Fruit fly (Drosophila melanogaster) whole organism, wandering third instar larva: ENCODE results near the gene cact.
A peak's percentile ranks its signal among the peaks of the same experiment; 100 is the strongest.

Experiments used
- Abd-B ChIP-seq: fragments of >200 bp; optimal IDR thresholded peaks from 2 replicates; lab custom pipeline; 2017; ENCODE audit warnings: missing biosample characterization, missing genetic modification characterization
- CG32264 ChIP-seq: fragments of 200-800 bp; sonication (Bioruptor generic); optimal IDR thresholded peaks from 2 replicates; lab custom pipeline; 2016; ENCODE audit warnings: missing biosample characterization, missing genetic modification characterization
- CG9705 ChIP-seq: fragments of 200-800 bp; sonication (Bioruptor generic); optimal IDR thresholded peaks from 2 replicates; lab custom pipeline; 2018; ENCODE audit warnings: missing biosample characterization, mild to moderate bottlenecking, missing genetic modification characterization
- CrebA ChIP-seq: fragments of 200-800 bp; sonication (Bioruptor generic); optimal IDR thresholded peaks from 2 replicates; lab custom pipeline; 2016; ENCODE audit warnings: missing biosample characterization, mild to moderate bottlenecking, missing genetic modification characterization, borderline replicate concordance
- Dfd ChIP-seq: fragments of >200 bp; optimal IDR thresholded peaks from 2 replicates; lab custom pipeline; 2017; ENCODE audit warnings: missing biosample characterization, missing genetic modification characterization
- Dif ChIP-seq: fragments of 200-275, 200-300 bp; sonication (Bioruptor generic); optimal IDR thresholded peaks from 2 replicates; lab custom pipeline; 2018; ENCODE audit warnings: missing biosample characterization, missing genetic modification characterization; ENCODE audit not compliant: partially characterized antibody
- GATAd ChIP-seq: sonication (Bioruptor generic); optimal IDR thresholded peaks from 2 replicates; lab custom pipeline; 2016; ENCODE audit warnings: missing biosample characterization, missing genetic modification characterization
- HLH106 ChIP-seq: fragments of 200-800 bp; optimal IDR thresholded peaks from 3 replicates; lab custom pipeline; 2019; ENCODE audit warnings: missing biosample characterization, mild to moderate bottlenecking, missing genetic modification characterization, moderate library complexity
- Hnf4 ChIP-seq: fragments of 200-800 bp; sonication (Bioruptor generic); optimal IDR thresholded peaks from 2 replicates; lab custom pipeline; 2016; ENCODE audit warnings: missing biosample characterization, mild to moderate bottlenecking, missing genetic modification characterization
- Hr78 ChIP-seq: fragments of >200 bp; optimal IDR thresholded peaks from 2 replicates; lab custom pipeline; 2017; ENCODE audit warnings: missing biosample characterization, missing genetic modification characterization
- Hr83 ChIP-seq: fragments of 200-300 bp; sonication (Bioruptor generic); optimal IDR thresholded peaks from 2 replicates; lab custom pipeline; 2016; ENCODE audit warnings: missing biosample characterization, mild to moderate bottlenecking, missing genetic modification characterization, moderate library complexity; ENCODE audit not compliant: poor library complexity, severe bottlenecking
- Jra ChIP-seq: sonication (Bioruptor generic); optimal IDR thresholded peaks from 2 replicates; lab custom pipeline; 2016; ENCODE audit warnings: missing biosample characterization, missing genetic modification characterization
- Mio ChIP-seq: sonication (Bioruptor generic); optimal IDR thresholded peaks from 2 replicates; lab custom pipeline; 2016; ENCODE audit warnings: missing biosample characterization, missing genetic modification characterization
- Myc ChIP-seq: fragments of >200 bp; optimal IDR thresholded peaks from 2 replicates; lab custom pipeline; 2017
- N ChIP-seq: fragments of >200 bp; optimal IDR thresholded peaks from 2 replicates; lab custom pipeline; 2018; ENCODE audit warnings: missing biosample characterization, missing external identifiers, missing genetic modification characterization
- OdsH ChIP-seq: fragments of 200-800 bp; sonication (Bioruptor generic); optimal IDR thresholded peaks from 2 replicates; lab custom pipeline; 2016; ENCODE audit warnings: missing biosample characterization, mild to moderate bottlenecking, missing genetic modification characterization
- Rel ChIP-seq, 2 experiments: fragments of 200-800 bp; sonication (Bioruptor generic) in 1 of 2; optimal IDR thresholded peaks; 2 replicates in 1 of 2; 3 replicates in 1 of 2; lab custom pipeline; 2016 to 2019; ENCODE audit warnings: mild to moderate bottlenecking in 2 of 2, missing biosample characterization in 2 of 2, missing genetic modification characterization in 2 of 2, moderate library complexity in 1 of 2
- Sp1 ChIP-seq: fragments of 200-800 bp; sonication (Bioruptor generic); optimal IDR thresholded peaks from 3 replicates; lab custom pipeline; 2019; ENCODE audit warnings: missing biosample characterization, mild to moderate bottlenecking, missing genetic modification characterization, moderate library complexity
- Vsx2 ChIP-seq: fragments of 200-300, 225-300 bp; sonication (Bioruptor generic); optimal IDR thresholded peaks from 2 replicates; lab custom pipeline; 2018; ENCODE audit warnings: missing biosample characterization, missing genetic modification characterization; ENCODE audit not compliant: partially characterized antibody
- br ChIP-seq: fragments of 200-800 bp; sonication (Bioruptor generic); optimal IDR thresholded peaks from 2 replicates; lab custom pipeline; 2016; ENCODE audit warnings: missing biosample characterization, missing genetic modification characterization
- brk ChIP-seq: fragments of 200-800 bp; sonication (Bioruptor generic); optimal IDR thresholded peaks from 2 replicates; lab custom pipeline; 2016; ENCODE audit warnings: missing biosample characterization, mild to moderate bottlenecking, missing genetic modification characterization
- dl ChIP-seq, 2 experiments: fragments of 175-275, 200-275 bp in 1 of 2; fragments of 200-275 bp in 1 of 2; sonication (Bioruptor generic); optimal IDR thresholded peaks; lab custom pipeline; 2018; ENCODE audit warnings: mild to moderate bottlenecking in 2 of 2, missing biosample characterization in 2 of 2, missing genetic modification characterization in 2 of 2, moderate library complexity in 2 of 2; ENCODE audit not compliant: partially characterized antibody in 2 of 2, insufficient read depth in 1 of 2
- dmrt93B ChIP-seq: fragments of 200-800 bp; sonication (Bioruptor generic); optimal IDR thresholded peaks from 2 replicates; lab custom pipeline; 2018; ENCODE audit warnings: missing biosample characterization, mild to moderate bottlenecking, missing genetic modification characterization
- dsf ChIP-seq: sonication (Bioruptor generic); optimal IDR thresholded peaks from 2 replicates; lab custom pipeline; 2016; ENCODE audit warnings: missing biosample characterization, missing genetic modification characterization, borderline replicate concordance
- ey ChIP-seq: fragments of 200-800 bp; sonication (Bioruptor generic); optimal IDR thresholded peaks from 2 replicates; lab custom pipeline; 2016; ENCODE audit warnings: missing biosample characterization, missing genetic modification characterization
- foxo ChIP-seq, 2 experiments: fragments of 200-800 bp; sonication (Bioruptor generic); optimal IDR thresholded peaks; 2 replicates in 1 of 2; 3 replicates in 1 of 2; lab custom pipeline; 2016 to 2017; ENCODE audit warnings: missing biosample characterization in 2 of 2, missing genetic modification characterization in 2 of 2
- fru ChIP-seq: fragments of 200-800 bp; sonication (Bioruptor generic); optimal IDR thresholded peaks from 3 replicates; lab custom pipeline; 2016; ENCODE audit warnings: missing biosample characterization, mild to moderate bottlenecking, missing genetic modification characterization
- h ChIP-seq: fragments of 200-800 bp; sonication (Bioruptor generic); optimal IDR thresholded peaks from 3 replicates; lab custom pipeline; 2016; ENCODE audit warnings: missing biosample characterization, mild to moderate bottlenecking, missing genetic modification characterization
- jim ChIP-seq: fragments of 175-275, 200-325 bp; sonication (Bioruptor generic); optimal IDR thresholded peaks from 2 replicates; lab custom pipeline; 2016; ENCODE audit warnings: missing biosample characterization, mild to moderate bottlenecking, missing genetic modification characterization
- lola ChIP-seq: fragments of >200 bp; optimal IDR thresholded peaks from 2 replicates; lab custom pipeline; 2017; ENCODE audit warnings: missing biosample characterization, missing genetic modification characterization
- pan ChIP-seq: fragments of >200 bp; optimal IDR thresholded peaks from 2 replicates; lab custom pipeline; 2017
- psq ChIP-seq: fragments of 200-800 bp; sonication (Bioruptor generic); optimal IDR thresholded peaks from 3 replicates; lab custom pipeline; 2017; ENCODE audit warnings: missing biosample characterization, mild to moderate bottlenecking, missing genetic modification characterization, moderate library complexity
- rgr ChIP-seq: fragments of 200-800 bp; sonication (Bioruptor generic); optimal IDR thresholded peaks from 3 replicates; lab custom pipeline; 2016; ENCODE audit warnings: missing biosample characterization, mild to moderate bottlenecking, missing genetic modification characterization
- sage ChIP-seq: fragments of 200-800 bp; sonication (Bioruptor generic); optimal IDR thresholded peaks from 2 replicates; lab custom pipeline; 2016; ENCODE audit warnings: missing biosample characterization, mild to moderate bottlenecking, missing genetic modification characterization
- sv ChIP-seq: fragments of 200-800 bp; sonication (Bioruptor generic); optimal IDR thresholded peaks from 3 replicates; lab custom pipeline; 2016; ENCODE audit warnings: missing biosample characterization, missing genetic modification characterization
- tai ChIP-seq: sonication (Bioruptor generic); optimal IDR thresholded peaks from 2 replicates; lab custom pipeline; 2016; ENCODE audit warnings: missing biosample characterization, missing genetic modification characterization
- usp ChIP-seq: fragments of >200 bp; optimal IDR thresholded peaks from 2 replicates; lab custom pipeline; 2017; ENCODE audit warnings: missing biosample characterization, missing genetic modification characterization
- woc ChIP-seq: sonication (Bioruptor generic); optimal IDR thresholded peaks from 2 replicates; lab custom pipeline; 2016; ENCODE audit warnings: missing biosample characterization, mild to moderate bottlenecking, missing genetic modification characterization

cact gene

DNA sequence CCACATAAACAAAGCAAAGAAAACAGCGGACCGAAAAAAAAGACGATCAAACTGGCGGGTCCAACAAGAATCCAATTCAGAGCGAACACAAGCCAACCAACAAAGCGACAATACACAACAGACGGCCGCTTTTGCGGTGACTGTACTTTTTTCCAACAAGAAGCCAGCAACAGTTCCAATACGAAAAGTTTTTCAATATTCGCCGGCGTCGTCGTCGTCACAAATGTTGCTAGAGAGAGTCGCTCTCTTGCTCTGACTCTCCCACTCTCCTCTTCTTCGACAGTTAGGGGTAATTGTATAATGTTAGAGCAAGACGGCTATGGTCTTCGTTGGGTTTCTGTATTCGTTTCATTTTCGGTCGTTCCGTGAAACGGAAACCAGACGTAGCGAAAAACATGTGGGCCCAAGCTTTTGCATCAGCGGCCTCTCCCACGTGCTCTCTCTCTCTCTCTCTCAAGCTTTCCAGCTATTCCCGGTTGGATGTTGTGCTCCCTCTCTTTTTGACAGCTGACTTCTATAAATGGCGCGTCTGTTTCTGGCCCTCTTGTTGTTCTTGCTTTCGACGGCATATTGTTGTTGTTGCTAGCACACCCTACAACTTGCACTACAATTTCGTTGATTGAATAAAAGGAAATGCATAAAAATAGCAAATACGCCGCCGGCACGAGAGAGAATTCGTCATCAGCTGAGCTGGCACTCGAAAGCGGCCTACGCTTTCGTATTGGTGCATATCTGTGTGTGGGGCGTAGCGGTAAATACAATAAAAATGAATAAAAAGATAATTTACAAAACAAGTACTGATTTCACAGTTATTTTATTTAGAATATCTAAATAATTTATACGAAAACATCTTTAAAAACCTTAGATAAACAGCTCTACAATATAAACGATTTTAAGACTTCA, 56.5 kb downstream of the cact start:
- TF ChIP-seq ey (GFP tag; lab: Kevin White, UChicago) (peak; percentile 26), tai (GFP tag; lab: Kevin White, UChicago) (no peak), brk (GFP tag; lab: Kevin White, UChicago) (peak; percentile 70), dl (GFP tag; optimal IDR thresholded peaks at IDR 0.05; lab: Kevin White, UChicago; ENCODE audit: insufficient read depth in 1 of 2, partially characterized antibody in 2 of 2) (peak; percentile 77 to 91), N (GFP tag; lab: Kevin White, UChicago) (no peak), Myc (peak; percentile 85), dsf (GFP tag; lab: Kevin White, UChicago) (no peak), Mio (no peak), br (GFP tag; lab: Kevin White, UChicago) (peak; percentile 89), jim (GFP tag; lab: Kevin White, UChicago) (no peak), CG32264 (GFP tag; lab: Kevin White, UChicago) (peak; percentile 70), Rel (GFP tag; optimal IDR thresholded peaks at IDR 0.05; lab: Kevin White, UChicago) (peak; percentile 23), Rel (tag; optimal IDR thresholded peaks at IDR 0.05; lab: Kevin White, UChicago) (peak; percentile 76), Dif (GFP tag; lab: Kevin White, UChicago) (peak; percentile 92), OdsH (peak; percentile 78), Hnf4 (GFP tag; lab: Kevin White, UChicago) (peak; percentile 41), fru (GFP tag; lab: Kevin White, UChicago) (peak; percentile 65), Jra (GFP tag; lab: Kevin White, UChicago) (no peak), CrebA (GFP tag; lab: Kevin White, UChicago) (no peak), Abd-B (no peak), GATAd (GFP tag; lab: Kevin White, UChicago) (no peak), lola (GFP tag; lab: Kevin White, UChicago) (no peak), foxo (GFP tag; optimal IDR thresholded peaks at IDR 0.05; lab: Kevin White, UChicago) (peak in 1 of 2 experiments; percentile 44), CG9705 (GFP tag; lab: Kevin White, UChicago) (peak; percentile 74), Sp1 (GFP tag; lab: Kevin White, UChicago) (peak; percentile 89), woc (peak; percentile 9), h (GFP tag; lab: Kevin White, UChicago) (peak; percentile 87), HLH106 (peak; percentile 62), sage (peak; percentile 76), dmrt93B (GFP tag; lab: Kevin White, UChicago) (peak; percentile 59), Hr78 (GFP tag; lab: Kevin White, UChicago) (no peak), Vsx2 (GFP tag; lab: Kevin White, UChicago) (peak; percentile 79), Hr83 (GFP tag; lab: Kevin White, UChicago) (peak; percentile 78), pan (lab: Kevin White, UChicago) (no peak), usp (no peak), Dfd (GFP tag; lab: Kevin White, UChicago) (no peak), psq (GFP tag; lab: Kevin White, UChicago) (peak; percentile 63), sv (GFP tag; lab: Kevin White, UChicago) (no peak), rgr (GFP tag; lab: Kevin White, UChicago) (peak; percentile 89)

DNA sequence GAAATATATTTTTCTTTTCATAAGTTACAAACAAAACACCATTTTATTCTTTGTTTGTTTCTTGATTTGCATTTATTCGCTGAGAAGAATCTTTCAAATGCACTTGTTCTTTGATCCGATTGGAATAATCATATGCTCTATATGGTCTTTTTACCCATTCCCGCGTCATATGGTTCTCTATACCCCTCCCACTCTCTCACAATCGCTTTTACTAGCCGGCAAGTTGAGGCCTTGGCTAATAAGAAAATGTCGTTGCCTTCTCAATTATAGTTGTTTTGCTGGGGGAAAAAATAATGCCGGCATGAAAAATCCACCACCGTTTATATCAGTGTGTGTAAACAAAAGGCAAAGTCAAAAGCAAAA, 57.2 kb downstream of the cact start:
- TF ChIP-seq Hr83 (GFP tag; lab: Kevin White, UChicago) (no peak), Myc (no peak), Abd-B (no peak), HLH106 (no peak)
